Fruit fly (Drosophila melanogaster): ENCODE results near the gene ltl.

ltl gene

DNA sequence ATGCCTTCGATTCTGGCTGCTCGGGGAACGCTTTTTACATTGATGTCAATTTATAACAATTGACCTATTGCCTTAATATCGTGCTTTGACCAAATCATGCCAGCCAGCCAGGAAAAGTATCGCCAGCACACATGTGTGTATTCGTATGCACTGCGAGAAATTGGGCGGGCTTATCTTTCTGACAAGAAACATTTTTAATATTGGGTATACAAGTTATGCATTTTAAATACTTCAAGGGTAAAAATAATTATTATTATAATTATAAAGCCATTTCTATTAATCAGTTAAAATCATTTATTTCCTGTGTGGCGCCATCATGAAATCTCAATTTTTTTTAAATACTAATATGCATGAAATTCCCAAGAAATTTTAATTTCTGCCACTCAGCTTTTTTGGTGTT is 3.0 kb downstream of the ltl start (continued):
- TF ChIP-seq klu (GFP tag; IDR thresholded peaks at IDR 0.05): no peak
- no peak for TF ChIP-seq psq (GFP tag; optimal IDR thresholded peaks at IDR 0.05)
- no peak for TF ChIP-seq Dll (GFP tag; IDR thresholded peaks at IDR 0.05; ENCODE audit: partially characterized antibody)
- TF ChIP-seq CG4360 (GFP tag; IDR thresholded peaks at IDR 0.05): no peak
- no peak for TF ChIP-seq ems (GFP tag; optimal IDR thresholded peaks at IDR 0.05)
- TF ChIP-seq CG9215 (GFP tag; IDR thresholded peaks at IDR 0.05): no peak
- no peak for TF ChIP-seq cg (GFP tag; optimal IDR thresholded peaks at IDR 0.05)
- no peak for TF ChIP-seq CG10462 (GFP tag; optimal IDR thresholded peaks at IDR 0.05)
- TF ChIP-seq CG3995 (GFP tag; optimal IDR thresholded peaks at IDR 0.05): no peak
- TF ChIP-seq pho (GFP tag; optimal IDR thresholded peaks at IDR 0.05): no peak
- TF ChIP-seq Bgb (GFP tag; IDR thresholded peaks at IDR 0.05; ENCODE audit: partially characterized antibody): no peak
- no peak for TF ChIP-seq CG30020 (tag; optimal IDR thresholded peaks at IDR 0.05)
- no peak for TF ChIP-seq emc (GFP tag; optimal IDR thresholded peaks at IDR 0.05)
- TF ChIP-seq CG2129 (GFP tag; IDR thresholded peaks at IDR 0.05; ENCODE audit: partially characterized antibody): no peak
- no peak for TF ChIP-seq CG1233 (GFP tag; optimal IDR thresholded peaks at IDR 0.05)
- no peak for TF ChIP-seq zf30C (GFP tag; optimal IDR thresholded peaks at IDR 0.05)
- TF ChIP-seq z (GFP tag; IDR thresholded peaks at IDR 0.05): no peak
- TF ChIP-seq CG10543 (GFP tag; optimal IDR thresholded peaks at IDR 0.05): no peak
- no peak for TF ChIP-seq Bdp1 (GFP tag; optimal IDR thresholded peaks at IDR 0.05)
- no peak for TF ChIP-seq CG9817 (tag; optimal IDR thresholded peaks at IDR 0.05)
- no peak for TF ChIP-seq CG31365 (tag; optimal IDR thresholded peaks at IDR 0.05)
- no peak for TF ChIP-seq CG12071 (GFP tag; optimal IDR thresholded peaks at IDR 0.05)
- TF ChIP-seq CG9727 (GFP tag; optimal IDR thresholded peaks at IDR 0.05): peak; percentile 34
- peak; percentile 21 for TF ChIP-seq CG9437 (GFP tag; optimal IDR thresholded peaks at IDR 0.05)
- TF ChIP-seq salm (tag; optimal IDR thresholded peaks at IDR 0.05): no peak
- peak; percentile 32 for TF ChIP-seq CG8388 (GFP tag; optimal IDR thresholded peaks at IDR 0.05)
- TF ChIP-seq Usf (GFP tag; optimal IDR thresholded peaks at IDR 0.05): no peak
- peak; percentile 31 for TF ChIP-seq CG4424 (GFP tag; optimal IDR thresholded peaks at IDR 0.05)
- TF ChIP-seq CG14050 (GFP tag; IDR thresholded peaks at IDR 0.05): no peak
- TF ChIP-seq da (GFP tag; optimal IDR thresholded peaks at IDR 0.05): no peak
- TF ChIP-seq otp (GFP tag; IDR thresholded peaks at IDR 0.05): 0 out of 3 replicates have a peak, but pooled peaks have one; percentile 20
- TF ChIP-seq Lim3 (GFP tag; IDR thresholded peaks at IDR 0.05): no peak
- no peak for TF ChIP-seq h (optimal IDR thresholded peaks at IDR 0.05)
- no peak for TF ChIP-seq jigr1 (GFP tag; IDR thresholded peaks at IDR 0.05)
- TF ChIP-seq Poxn (GFP tag; IDR thresholded peaks at IDR 0.05): no peak
- TF ChIP-seq mirr (GFP tag; optimal IDR thresholded peaks at IDR 0.05): no peak
- TF ChIP-seq CG12942 (GFP tag; optimal IDR thresholded peaks at IDR 0.05): no peak
- TF ChIP-seq Taf1 (GFP tag; IDR thresholded peaks at IDR 0.05): no peak
- no peak for TF ChIP-seq CG15696 (tag; optimal IDR thresholded peaks at IDR 0.05)
- TF ChIP-seq dpn (GFP tag; optimal IDR thresholded peaks at IDR 0.05): peak in 1 of 2 experiments; percentile 12
- TF ChIP-seq Nf-YB (GFP tag; optimal IDR thresholded peaks at IDR 0.05): no peak
- TF ChIP-seq her (GFP tag; optimal IDR thresholded peaks at IDR 0.05): no peak
- no peak for TF ChIP-seq CG11696 (GFP tag; IDR thresholded peaks at IDR 0.05)
- TF ChIP-seq Oaz (GFP tag; IDR thresholded peaks at IDR 0.05): no peak
- TF ChIP-seq run (tag; optimal IDR thresholded peaks at IDR 0.05): no peak
- TF ChIP-seq Gug (GFP tag; IDR thresholded peaks at IDR 0.05): no peak
- TF ChIP-seq Dref (GFP tag; IDR thresholded peaks at IDR 0.05): no peak
- no peak for TF ChIP-seq CG17912 (GFP tag; optimal IDR thresholded peaks at IDR 0.05)
- TF ChIP-seq Mes4 (GFP tag; optimal IDR thresholded peaks at IDR 0.05): no peak
- TF ChIP-seq CG7839 (tag; optimal IDR thresholded peaks at IDR 0.05): peak; percentile 57
- no peak for TF ChIP-seq chinmo (GFP tag; IDR thresholded peaks at IDR 0.05; ENCODE audit: partially characterized antibody)
- TF ChIP-seq CG7963 (GFP tag; IDR thresholded peaks at IDR 0.05; ENCODE audit: partially characterized antibody): no peak
- peak; percentile 38 for TF ChIP-seq D19A (tag; optimal IDR thresholded peaks at IDR 0.05)
